Fruit fly (Drosophila melanogaster) whole organism, embryonic: ENCODE data around the gene Spn28B.

Source experiments
- Atf3 ChIP-seq: fragments of 200-800 bp; sonication (Bioruptor generic); optimal IDR thresholded peaks from 3 replicates; lab custom pipeline; 2016; ENCODE audit warnings: missing biosample characterization, missing genetic modification characterization
- CG10267 ChIP-seq: fragments of 200-800 bp; sonication (Bioruptor generic); optimal IDR thresholded peaks from 2 replicates; lab custom pipeline; 2018; ENCODE audit warnings: missing biosample characterization, mild to moderate bottlenecking, missing genetic modification characterization, moderate library complexity
- CG10274 ChIP-seq: fragments of 200-800 bp; sonication (Bioruptor generic); optimal IDR thresholded peaks from 3 replicates; lab custom pipeline; 2017; ENCODE audit warnings: missing biosample characterization, mild to moderate bottlenecking, missing genetic modification characterization
- CG10431 ChIP-seq: fragments of 200-800 bp; sonication (Bioruptor generic); optimal IDR thresholded peaks from 3 replicates; lab custom pipeline; 2018; ENCODE audit warnings: missing biosample characterization, mild to moderate bottlenecking, missing genetic modification characterization
- CG10543 ChIP-seq: fragments of 200-800 bp; sonication (Bioruptor generic); optimal IDR thresholded peaks from 3 replicates; lab custom pipeline; 2017; ENCODE audit warnings: missing biosample characterization, mild to moderate bottlenecking, missing genetic modification characterization, moderate library complexity
- CG10959 ChIP-seq: fragments of 200-800 bp; sonication (Bioruptor generic); IDR thresholded peaks from 2 replicates; pipeline ENCODE4 v1.3.6; 2022; ENCODE audit warnings: missing biosample characterization, missing genetic modification characterization
- CG11560 ChIP-seq: fragments of 200-800 bp; sonication (Bioruptor generic); IDR thresholded peaks from 3 replicates; pipeline ENCODE4 v1.3.6; 2022; ENCODE audit warnings: missing biosample characterization, missing genetic modification characterization
- CG13296 ChIP-seq: fragments of 200-800 bp; sonication (Bioruptor generic); optimal IDR thresholded peaks from 3 replicates; lab custom pipeline; 2018; ENCODE audit warnings: missing biosample characterization, mild to moderate bottlenecking, missing genetic modification characterization
- CG15696 ChIP-seq: fragments of 200-800 bp; sonication (Bioruptor generic); optimal IDR thresholded peaks from 2 replicates; lab custom pipeline; 2019; ENCODE audit warnings: missing biosample characterization, mild to moderate bottlenecking, missing genetic modification characterization, moderate library complexity
- CG1603 ChIP-seq: fragments of 200-800 bp; sonication (Bioruptor generic); optimal IDR thresholded peaks from 2 replicates; lab custom pipeline; 2019; ENCODE audit warnings: missing biosample characterization, mild to moderate bottlenecking, missing genetic modification characterization, moderate library complexity
- CG16815 ChIP-seq: fragments of 200-800 bp; sonication (Bioruptor generic); optimal IDR thresholded peaks from 3 replicates; lab custom pipeline; 2017; ENCODE audit warnings: missing biosample characterization, mild to moderate bottlenecking, missing genetic modification characterization
- CG17328 ChIP-seq: fragments of 200-800 bp; sonication (Bioruptor generic); IDR thresholded peaks from 2 replicates; pipeline ENCODE4 v1.3.6; 2022; ENCODE audit warnings: missing biosample characterization, missing genetic modification characterization
- CG17385 ChIP-seq: fragments of 200-800 bp; sonication (Bioruptor generic); optimal IDR thresholded peaks from 3 replicates; lab custom pipeline; 2018; ENCODE audit warnings: missing biosample characterization, mild to moderate bottlenecking, missing genetic modification characterization
- CG17829 ChIP-seq: fragments of 200-800 bp; optimal IDR thresholded peaks from 2 replicates; lab custom pipeline; 2019; ENCODE audit warnings: missing biosample characterization, mild to moderate bottlenecking, missing genetic modification characterization, moderate library complexity
- CG18476 ChIP-seq: fragments of 200-800 bp; sonication (Bioruptor generic); optimal IDR thresholded peaks from 2 replicates; lab custom pipeline; 2016; ENCODE audit warnings: missing biosample characterization, mild to moderate bottlenecking, missing genetic modification characterization
- CG31224 ChIP-seq: fragments of 200-800 bp; sonication (Bioruptor generic); IDR thresholded peaks from 2 replicates; pipeline ENCODE4 v1.3.6; 2022; ENCODE audit warnings: missing biosample characterization, missing genetic modification characterization
- CG3847 ChIP-seq: fragments of 200-800 bp; sonication (Bioruptor generic); IDR thresholded peaks from 2 replicates; pipeline ENCODE4 v1.3.6; 2022; ENCODE audit warnings: missing biosample characterization, missing genetic modification characterization
- CG3995 ChIP-seq: fragments of 200-800 bp; sonication (Bioruptor generic); optimal IDR thresholded peaks from 3 replicates; lab custom pipeline; 2016; ENCODE audit warnings: missing biosample characterization, missing genetic modification characterization
- CG4328 ChIP-seq: fragments of 200-800 bp; sonication (Bioruptor generic); optimal IDR thresholded peaks from 3 replicates; lab custom pipeline; 2017; ENCODE audit warnings: missing biosample characterization, missing genetic modification reagents, missing genetic modification characterization
- CG4424 ChIP-seq: fragments of 200-800 bp; sonication (Bioruptor generic); optimal IDR thresholded peaks from 3 replicates; lab custom pipeline; 2016; ENCODE audit warnings: missing biosample characterization, missing genetic modification characterization
- CG4617 ChIP-seq: fragments of 200-800 bp; sonication (Bioruptor generic); optimal IDR thresholded peaks from 3 replicates; lab custom pipeline; 2016; ENCODE audit warnings: missing biosample characterization, missing genetic modification characterization, borderline replicate concordance
- CG4820 ChIP-seq: fragments of 200-800 bp; sonication (Bioruptor generic); optimal IDR thresholded peaks from 3 replicates; lab custom pipeline; 2016; ENCODE audit warnings: missing biosample characterization, missing genetic modification characterization
- CG8765 ChIP-seq: fragments of 200-800 bp; sonication (Bioruptor generic); IDR thresholded peaks from 2 replicates; pipeline ENCODE4 v1.3.6; 2022; ENCODE audit warnings: missing biosample characterization, missing genetic modification characterization
- CG8924 ChIP-seq: fragments of 200-800 bp; optimal IDR thresholded peaks from 3 replicates; lab custom pipeline; 2019; ENCODE audit warnings: missing biosample characterization, mild to moderate bottlenecking, missing genetic modification characterization, moderate library complexity
- CG8944 ChIP-seq: fragments of 200-800 bp; sonication (Bioruptor generic); optimal IDR thresholded peaks from 3 replicates; lab custom pipeline; 2016; ENCODE audit warnings: missing biosample characterization, missing genetic modification characterization
- CTCF ChIP-seq: fragments of 200-800 bp; sonication (Bioruptor generic); optimal IDR thresholded peaks from 2 replicates; lab custom pipeline; 2017; ENCODE audit warnings: missing biosample characterization, mild to moderate bottlenecking, missing genetic modification characterization, moderate library complexity
- HLH3B ChIP-seq: fragments of 200-800 bp; sonication (Bioruptor generic); IDR thresholded peaks from 2 replicates; pipeline ENCODE4 v1.3.6; 2022; ENCODE audit warnings: missing biosample characterization, missing genetic modification characterization
- Myb ChIP-seq: fragments of 200-800 bp; sonication (Bioruptor generic); optimal IDR thresholded peaks from 2 replicates; lab custom pipeline; 2016; ENCODE audit warnings: missing biosample characterization, missing genetic modification characterization
- Rx ChIP-seq: fragments of 200-800 bp; sonication (Bioruptor generic); IDR thresholded peaks from 2 replicates; pipeline ENCODE4 v1.3.6; 2022; ENCODE audit warnings: missing biosample characterization, missing genetic modification characterization
- Six4 ChIP-seq: fragments of 200-800 bp; sonication (Bioruptor generic); optimal IDR thresholded peaks from 2 replicates; lab custom pipeline; 2016; ENCODE audit warnings: missing biosample characterization, missing genetic modification characterization
- Stat92E ChIP-seq, 3 experiments: fragments of >200 bp in 2 of 3; fragments of 200-800 bp in 1 of 3; sonication (Bioruptor generic) in 1 of 3; optimal IDR thresholded peaks; 2 replicates each; lab custom pipeline; 2017 to 2019; ENCODE audit warnings: missing biosample characterization in 3 of 3, missing genetic modification characterization in 3 of 3, mild to moderate bottlenecking in 1 of 3, moderate library complexity in 1 of 3
- Taf1 ChIP-seq: fragments of 200-800 bp; sonication (Bioruptor generic); IDR thresholded peaks from 2 replicates; pipeline ENCODE4 v1.3.6; 2022; ENCODE audit warnings: missing biosample characterization, missing genetic modification characterization
- abd-A ChIP-seq: fragments of 200-800 bp; sonication (Bioruptor generic); optimal IDR thresholded peaks from 3 replicates; lab custom pipeline; 2019; ENCODE audit warnings: missing biosample characterization, mild to moderate bottlenecking, missing genetic modification characterization, moderate library complexity
- bsh ChIP-seq, 2 experiments: fragments of 200-800 bp; sonication (Bioruptor generic); optimal IDR thresholded peaks; 2 replicates each; lab custom pipeline; 2017 to 2018; ENCODE audit warnings: mild to moderate bottlenecking in 2 of 2, missing biosample characterization in 2 of 2, missing genetic modification characterization in 2 of 2, moderate library complexity in 1 of 2
- cas ChIP-seq: fragments of 200-800 bp; sonication (Bioruptor generic); IDR thresholded peaks from 2 replicates; pipeline ENCODE4 v1.3.6; 2022; ENCODE audit warnings: missing biosample characterization, missing genetic modification characterization
- ci ChIP-seq: fragments of 200-800 bp; sonication (Bioruptor generic); IDR thresholded peaks from 3 replicates; pipeline ENCODE4 v1.3.6; 2022; ENCODE audit warnings: missing biosample characterization, missing genetic modification characterization
- crol ChIP-seq: fragments of 200-800 bp; sonication (Bioruptor generic); IDR thresholded peaks from 2 replicates; pipeline ENCODE4 v1.3.6; 2022; ENCODE audit warnings: missing biosample characterization, missing genetic modification characterization
- dm ChIP-seq: fragments of 200-800 bp; sonication (Bioruptor generic); optimal IDR thresholded peaks from 3 replicates; lab custom pipeline; 2016; ENCODE audit warnings: missing biosample characterization, missing genetic modification characterization
- dmrt11E ChIP-seq: fragments of 200-800 bp; sonication (Bioruptor generic); optimal IDR thresholded peaks from 3 replicates; lab custom pipeline; 2018; ENCODE audit warnings: missing biosample characterization, mild to moderate bottlenecking, missing genetic modification characterization, moderate library complexity
- dysf ChIP-seq: fragments of 200-800 bp; sonication (Bioruptor generic); IDR thresholded peaks from 3 replicates; pipeline ENCODE4 v1.3.6; 2022; ENCODE audit warnings: missing biosample characterization, missing genetic modification characterization
- ems ChIP-seq: fragments of 200-800 bp; sonication (Bioruptor generic); optimal IDR thresholded peaks from 3 replicates; lab custom pipeline; 2016; ENCODE audit warnings: missing biosample characterization, missing genetic modification characterization
- exex ChIP-seq: fragments of 200-800 bp; sonication (Bioruptor generic); optimal IDR thresholded peaks from 4 replicates; lab custom pipeline; 2018; ENCODE audit warnings: missing biosample characterization, mild to moderate bottlenecking, missing genetic modification characterization, moderate library complexity
- gro ChIP-seq: fragments of 200-800 bp; sonication (Bioruptor generic); optimal IDR thresholded peaks from 2 replicates; lab custom pipeline; 2016; ENCODE audit warnings: missing biosample characterization, missing genetic modification characterization
- hb ChIP-seq: fragments of 200-800 bp; sonication (Bioruptor generic); IDR thresholded peaks from 3 replicates; pipeline ENCODE4 v1.3.6; 2022; ENCODE audit warnings: missing biosample characterization, missing genetic modification characterization; ENCODE audit not compliant: partially characterized antibody
- inv ChIP-seq: fragments of 200-800 bp; sonication (Bioruptor generic); IDR thresholded peaks from 2 replicates; pipeline ENCODE4 v1.3.6; 2022; ENCODE audit warnings: missing biosample characterization, missing genetic modification characterization; ENCODE audit not compliant: partially characterized antibody
- lmd ChIP-seq: fragments of 200-800 bp; sonication (Bioruptor generic); IDR thresholded peaks from 2 replicates; pipeline ENCODE4 v1.3.6; 2022; ENCODE audit warnings: missing biosample characterization, missing genetic modification characterization
- nmo ChIP-seq: fragments of 200-800 bp; sonication (Bioruptor generic); optimal IDR thresholded peaks from 2 replicates; lab custom pipeline; 2018; ENCODE audit warnings: missing biosample characterization, mild to moderate bottlenecking, missing genetic modification characterization, moderate library complexity
- p53 ChIP-seq: fragments of 200-800 bp; sonication (Bioruptor generic); optimal IDR thresholded peaks from 2 replicates; lab custom pipeline; 2016; ENCODE audit warnings: missing biosample characterization, missing genetic modification characterization
- row ChIP-seq: fragments of 200-800 bp; sonication (Bioruptor generic); IDR thresholded peaks from 3 replicates; pipeline ENCODE4 v1.3.6; 2022; ENCODE audit warnings: missing biosample characterization, missing genetic modification characterization
- run ChIP-seq: fragments of 200-800 bp; sonication (Bioruptor generic); optimal IDR thresholded peaks from 3 replicates; lab custom pipeline; 2018; ENCODE audit warnings: missing biosample characterization, mild to moderate bottlenecking, missing genetic modification characterization
- vvl ChIP-seq: fragments of 200-800 bp; sonication (Bioruptor generic); IDR thresholded peaks from 2 replicates; pipeline ENCODE4 v1.3.6; 2022; ENCODE audit warnings: missing biosample characterization, missing genetic modification characterization
- zfh1 ChIP-seq: fragments of 200-800 bp; sonication (Bioruptor generic); IDR thresholded peaks from 3 replicates; pipeline ENCODE4 v1.3.6; 2022; ENCODE audit warnings: missing biosample characterization, missing genetic modification characterization

Spn28B gene

DNA sequence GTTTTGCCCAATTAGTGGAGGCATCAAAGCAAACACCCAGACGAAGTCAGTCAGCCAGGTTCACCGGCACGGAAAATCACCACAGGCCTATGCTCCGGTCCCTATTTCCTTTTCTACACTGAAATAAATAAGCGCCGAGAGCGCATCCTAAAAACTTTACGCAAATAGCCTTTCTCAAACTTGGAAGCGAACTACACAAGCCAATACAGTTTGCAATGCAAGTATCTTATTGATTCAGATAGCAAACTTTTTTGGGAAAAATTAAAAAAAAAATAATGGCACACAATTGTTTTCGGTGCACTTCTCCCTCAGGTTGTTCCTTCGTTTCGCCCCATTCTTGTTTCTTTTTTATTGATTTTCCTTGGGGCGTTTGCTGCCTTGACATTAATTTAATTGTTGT is 16.9 kb upstream of the Spn28B start (continued):
- TF ChIP-seq CG10543, result no peak
- peak; percentile 47 for TF ChIP-seq Myb (GFP tag; lab: Kevin White, UChicago)
- no peak for TF ChIP-seq Taf1 (GFP tag; lab: Robert Waterston, UW)
- TF ChIP-seq ems (GFP tag; lab: Kevin White, UChicago), result peak; percentile 74
- TF ChIP-seq CG18476, result peak; percentile 57
- TF ChIP-seq ci, result peak; percentile 80
- TF ChIP-seq inv (GFP tag; lab: Robert Waterston, UW), result no peak
- TF ChIP-seq HLH3B, result peak; percentile 71
- TF ChIP-seq CG10959 (GFP tag; lab: Robert Waterston, UW), result peak; percentile 81
- TF ChIP-seq lmd (GFP tag; lab: Robert Waterston, UW), result peak; percentile 79
- TF ChIP-seq CTCF, result peak; percentile 9
- TF ChIP-seq Rx, result peak; percentile 34; the same call in 1 of the 2 replicates
- peak; percentile 46 for TF ChIP-seq CG31224 (GFP tag; lab: Robert Waterston, UW)
- peak; percentile 19 for TF ChIP-seq CG10431 (GFP tag; lab: Kevin White, UChicago)
- TF ChIP-seq CG8765 (GFP tag; lab: Robert Waterston, UW), result peak; percentile 62
- peak; percentile 62 for TF ChIP-seq Atf3 (GFP tag; lab: Kevin White, UChicago)
- TF ChIP-seq CG8944, result peak; percentile 64
- TF ChIP-seq exex (tag; lab: Kevin White, UChicago), result no peak
- no peak for TF ChIP-seq CG4328
- TF ChIP-seq CG3995, result no peak
- TF ChIP-seq dm (GFP tag; lab: Kevin White, UChicago), result peak; percentile 44
- peak; percentile 75 for TF ChIP-seq row (GFP tag; lab: Robert Waterston, UW)
- peak; percentile 59 for TF ChIP-seq CG8924
- TF ChIP-seq hb (GFP tag; lab: Robert Waterston, UW), result no peak
- peak; percentile 20 for TF ChIP-seq p53 (GFP tag; lab: Kevin White, UChicago)
- TF ChIP-seq CG13296 (GFP tag; lab: Kevin White, UChicago), result no peak
- TF ChIP-seq abd-A (tag; lab: Kevin White, UChicago), result no peak
- peak; percentile 15 for TF ChIP-seq CG10274
- 0 out of 2 replicates have a peak, but pooled peaks have one; percentile 26 for TF ChIP-seq crol (GFP tag; lab: Robert Waterston, UW)
- TF ChIP-seq, all 482 proteins: peak for 315

DNA sequence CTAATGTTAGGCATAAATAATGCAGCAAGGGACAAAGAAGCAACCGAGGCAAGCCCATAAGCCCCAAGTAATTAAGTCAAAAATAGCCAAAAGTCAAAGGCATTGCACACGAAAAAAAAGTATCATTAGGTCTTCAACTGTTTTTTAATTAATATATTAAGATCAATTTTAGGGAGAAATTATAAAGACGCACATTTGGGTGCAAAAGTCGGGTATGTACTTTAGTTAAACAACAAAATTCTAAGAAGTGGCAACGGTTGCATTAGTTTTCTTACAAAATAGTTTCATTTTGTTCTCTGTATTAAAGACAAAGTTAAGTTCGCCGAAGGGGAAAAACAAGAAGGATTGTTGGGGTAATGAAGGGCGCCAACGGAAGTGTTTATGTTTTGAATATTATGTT is 15.1 kb upstream of the Spn28B start:
- TF ChIP-seq Stat92E (GFP tag; optimal IDR thresholded peaks at IDR 0.05; lab: Kevin White, UChicago), result no peak
- TF ChIP-seq lmd (GFP tag; lab: Robert Waterston, UW), result no peak; the same call in 1 of the 2 replicates
- peak; percentile 42; the same call in 1 of the 2 replicates for TF ChIP-seq vvl
- peak; percentile 53 for TF ChIP-seq nmo
- peak in 1 of 2 experiments; percentile 80 for TF ChIP-seq bsh (GFP tag; optimal IDR thresholded peaks at IDR 0.05; lab: Kevin White, UChicago)
- TF ChIP-seq CG17829 (tag; lab: Kevin White, UChicago), result peak; percentile 38
- peak; percentile 45; the same call in 1 of the 2 replicates for TF ChIP-seq CG17328 (GFP tag; lab: Robert Waterston, UW)
- TF ChIP-seq CG17385, result peak; percentile 4
- peak; percentile 75 for TF ChIP-seq zfh1 (GFP tag; lab: Robert Waterston, UW)
- peak; percentile 29; the same call in 1 of the 2 replicates for TF ChIP-seq HLH3B
- no peak for TF ChIP-seq CG4617 (GFP tag; lab: Kevin White, UChicago)
- TF ChIP-seq gro (GFP tag; lab: Kevin White, UChicago), result no peak
- peak; percentile 41 for TF ChIP-seq dmrt11E (tag; lab: Kevin White, UChicago)
- no peak for TF ChIP-seq CG11560 (tag; lab: Robert Waterston, UW)
- peak; percentile 7 for TF ChIP-seq CG1603 (tag; lab: Kevin White, UChicago)
- peak; percentile 25 for TF ChIP-seq CG4424 (GFP tag; lab: Kevin White, UChicago)
- peak; percentile 44 for TF ChIP-seq CG4820 (GFP tag; lab: Kevin White, UChicago)
- no peak for TF ChIP-seq Six4 (GFP tag; lab: Kevin White, UChicago)
- TF ChIP-seq CG16815, result no peak
- peak; percentile 19; the same call in 1 of the 3 replicates for TF ChIP-seq dysf (GFP tag; lab: Robert Waterston, UW)
- peak; percentile 19 for TF ChIP-seq CG10267
- TF ChIP-seq CG3847 (GFP tag; lab: Robert Waterston, UW), result no peak
- TF ChIP-seq cas, result no peak
- no peak for TF ChIP-seq CG15696 (tag; lab: Kevin White, UChicago)
- TF ChIP-seq run (tag; lab: Kevin White, UChicago), result no peak
- TF ChIP-seq Myb (GFP tag; lab: Kevin White, UChicago), result no peak
